Worm (Caenorhabditis elegans) whole organism, L1 larva: ENCODE measurements around the gene srw-84.
"Not testable (repeated sequence)": the region's sequence is repeated elsewhere in the genome, so short reads cannot be mapped to it uniquely, and the experiment has no call there.

Source experiments
- C34B4.2 ChIP-seq: sonication (generic microtip); optimal IDR thresholded peaks from 2 replicates; lab custom pipeline; 2017; ENCODE audit warnings: mild to moderate bottlenecking, missing genetic modification characterization, missing compliant biosample characterization
- Y116A8C.19 ChIP-seq: sonication (generic microtip); optimal IDR thresholded peaks from 2 replicates; lab custom pipeline; 2016; ENCODE audit warnings: missing compliant biosample characterization, missing genetic modification characterization, borderline replicate concordance
- aha-1 ChIP-seq: fragments of 150-350 bp; optimal IDR thresholded peaks from 2 replicates; lab custom pipeline; 2014; ENCODE audit warnings: missing biosample characterization, missing genetic modification characterization
- alr-1 ChIP-seq: fragments of 200-800 bp; sonication (Bioruptor generic); optimal IDR thresholded peaks from 2 replicates; lab custom pipeline; 2018; ENCODE audit warnings: borderline replicate concordance, mild to moderate bottlenecking, missing genetic modification characterization, missing compliant biosample characterization
- blmp-1 ChIP-seq: fragments of 150-350 bp; optimal IDR thresholded peaks from 2 replicates; lab custom pipeline; 2014; ENCODE audit warnings: missing biosample characterization, missing genetic modification characterization
- ceh-63 ChIP-seq: fragments of 200-800 bp; sonication (Bioruptor generic); optimal IDR thresholded peaks from 2 replicates; lab custom pipeline; 2018; ENCODE audit warnings: mild to moderate bottlenecking, missing genetic modification characterization, missing compliant biosample characterization
- ceh-8 ChIP-seq: fragments of 200-800 bp; sonication (Bioruptor generic); optimal IDR thresholded peaks from 2 replicates; lab custom pipeline; 2018; ENCODE audit warnings: mild to moderate bottlenecking, missing genetic modification characterization, moderate library complexity, missing compliant biosample characterization
- ceh-90 ChIP-seq: sonication (generic microtip); optimal IDR thresholded peaks from 2 replicates; lab custom pipeline; 2016; ENCODE audit warnings: missing genetic modification characterization, missing compliant biosample characterization
- ces-1 ChIP-seq: fragments of 150-350 bp; optimal IDR thresholded peaks from 2 replicates; lab custom pipeline; 2014; ENCODE audit warnings: missing biosample characterization, missing genetic modification reagents, missing genetic modification characterization
- dpl-1 ChIP-seq, 3 experiments: fragments of 150-350 bp in 2 of 3; sonication (generic microtip) in 1 of 3; optimal IDR thresholded peaks; 2 replicates each; lab custom pipeline; 2014 to 2017; ENCODE audit warnings: missing biosample characterization in 3 of 3, missing genetic modification characterization in 3 of 3, missing genetic modification reagents in 3 of 3
- efl-1 ChIP-seq, 4 experiments: fragments of 150-350 bp; optimal IDR thresholded peaks in 3 of 4; peaks in 1 of 4; 1 replicate in 1 of 4; 2 replicates in 3 of 4; lab custom pipeline; 2014; ENCODE audit warnings: missing biosample characterization in 2 of 4, missing genetic modification characterization in 2 of 4, missing genetic modification reagents in 2 of 4
- elt-2 ChIP-seq: sonication (generic microtip); optimal IDR thresholded peaks from 2 replicates; lab custom pipeline; 2016; ENCODE audit warnings: missing genetic modification characterization, mild to moderate bottlenecking, inconsistent platforms, missing compliant biosample characterization, missing genetic modification reagents
- ets-5 ChIP-seq: fragments of 200-800 bp; sonication (Bioruptor generic); IDR thresholded peaks from 2 replicates; pipeline ENCODE4 v1.3.6; 2022; ENCODE audit warnings: missing genetic modification characterization, missing compliant biosample characterization
- hpl-2 ChIP-seq: fragments of 150-350 bp; optimal IDR thresholded peaks from 2 replicates; lab custom pipeline; 2014; ENCODE audit warnings: missing biosample characterization, missing genetic modification reagents, missing genetic modification characterization
- jun-1 ChIP-seq: fragments of 150-350 bp; optimal IDR thresholded peaks from 2 replicates; lab custom pipeline; 2014; ENCODE audit warnings: missing biosample characterization, missing genetic modification reagents, missing genetic modification characterization
- lin-13 ChIP-seq: fragments of 150-350 bp; optimal IDR thresholded peaks from 2 replicates; lab custom pipeline; 2014; ENCODE audit warnings: missing biosample characterization, missing genetic modification reagents, missing genetic modification characterization
- lin-35 ChIP-seq, 2 experiments: fragments of 150-350 bp; optimal IDR thresholded peaks; 2 replicates each; lab custom pipeline; 2014; ENCODE audit warnings: missing biosample characterization in 2 of 2, missing genetic modification characterization in 2 of 2, missing genetic modification reagents in 2 of 2
- mab-9 ChIP-seq: fragments of 200-800 bp; sonication (Bioruptor generic); IDR thresholded peaks from 2 replicates; pipeline ENCODE4 v1.3.6; 2022; ENCODE audit warnings: missing genetic modification reagents, missing genetic modification characterization, missing compliant biosample characterization
- mef-2 ChIP-seq: fragments of 150-350 bp; optimal IDR thresholded peaks from 2 replicates; lab custom pipeline; 2014; ENCODE audit warnings: missing biosample characterization, missing genetic modification characterization
- nhr-19 ChIP-seq: fragments of 200-800 bp; sonication (Bioruptor generic); conservative IDR thresholded peaks from 2 replicates; pipeline ENCODE4 v1.3.6; 2022; ENCODE audit warnings: missing genetic modification characterization, missing compliant biosample characterization
- nhr-20 ChIP-seq: sonication (generic microtip); optimal IDR thresholded peaks from 2 replicates; lab custom pipeline; 2016; ENCODE audit warnings: mild to moderate bottlenecking, missing genetic modification characterization, missing compliant biosample characterization
- nhr-77 ChIP-seq: fragments of 150-350 bp; optimal IDR thresholded peaks from 2 replicates; lab custom pipeline; 2014; ENCODE audit warnings: missing biosample characterization, missing genetic modification characterization
- nhr-84 ChIP-seq: sonication (generic microtip); optimal IDR thresholded peaks from 2 replicates; lab custom pipeline; 2017; ENCODE audit warnings: missing biosample characterization, missing genetic modification characterization
- nhr-85 ChIP-seq: sonication (generic microtip); peaks from one replicate; lab custom pipeline; 2016; ENCODE audit warnings: missing genetic modification characterization, inconsistent platforms, missing compliant biosample characterization
- pag-3 ChIP-seq: sonication (generic microtip); optimal IDR thresholded peaks from 2 replicates; lab custom pipeline; 2017; ENCODE audit warnings: missing genetic modification characterization, mild to moderate bottlenecking, missing compliant biosample characterization, antibody characterized with exemption, borderline replicate concordance; ENCODE audit not compliant: insufficient read depth
- pax-3 ChIP-seq: fragments of 200-800 bp; sonication (Bioruptor generic); optimal IDR thresholded peaks from 2 replicates; lab custom pipeline; 2018; ENCODE audit warnings: mild to moderate bottlenecking, missing genetic modification characterization, moderate library complexity, missing compliant biosample characterization
- skn-1 ChIP-seq: fragments of 150-350 bp; optimal IDR thresholded peaks from 2 replicates; lab custom pipeline; 2014; ENCODE audit warnings: missing biosample characterization, missing genetic modification characterization
- snpc-4 ChIP-seq: fragments of 150-350 bp; optimal IDR thresholded peaks from 2 replicates; lab custom pipeline; 2014; ENCODE audit warnings: missing biosample characterization, missing genetic modification characterization
- sup-37 ChIP-seq: fragments of 200-800 bp; sonication (Bioruptor generic); optimal IDR thresholded peaks from 2 replicates; lab custom pipeline; 2018; ENCODE audit warnings: mild to moderate bottlenecking, missing genetic modification characterization, missing compliant biosample characterization
- unc-130 ChIP-seq: fragments of 150-350 bp; optimal IDR thresholded peaks from 2 replicates; lab custom pipeline; 2017; ENCODE audit warnings: missing biosample characterization, missing genetic modification characterization, inconsistent platforms
- xbp-1 ChIP-seq: sonication (generic microtip); optimal IDR thresholded peaks from 2 replicates; lab custom pipeline; 2016; ENCODE audit warnings: missing genetic modification characterization, missing compliant biosample characterization
- zag-1 ChIP-seq: fragments of 150-350 bp; optimal IDR thresholded peaks from 2 replicates; lab custom pipeline; 2014; ENCODE audit warnings: missing biosample characterization, missing genetic modification characterization
- zip-4 ChIP-seq: fragments of 200-800 bp; sonication (Bioruptor generic); optimal IDR thresholded peaks from 2 replicates; lab custom pipeline; 2018; ENCODE audit warnings: mild to moderate bottlenecking, missing genetic modification characterization, moderate library complexity, missing compliant biosample characterization
- ztf-4 ChIP-seq: fragments of 150-350 bp; optimal IDR thresholded peaks from 2 replicates; lab custom pipeline; 2014; ENCODE audit warnings: missing biosample characterization, missing genetic modification characterization

srw-84 gene

DNA sequence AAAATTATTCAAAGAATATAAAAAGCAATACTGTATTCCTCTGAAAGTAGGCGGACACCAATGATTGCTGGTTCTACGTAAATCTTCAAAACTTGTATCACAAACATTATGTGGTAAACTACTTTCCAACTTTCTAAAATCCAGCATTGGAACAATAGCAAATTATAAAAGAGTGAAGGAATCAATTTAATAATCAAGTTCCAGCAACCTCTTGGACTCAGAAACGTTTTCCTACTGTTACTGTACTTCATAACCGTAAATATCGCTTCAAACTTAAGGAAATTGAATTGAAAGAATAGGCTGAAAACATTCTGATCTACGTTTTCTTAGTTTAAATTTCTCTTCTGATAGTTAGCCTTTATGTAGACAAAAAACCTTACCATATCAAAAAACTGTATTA lies 22.6 kb downstream of the srw-84 start:
- no peak for TF ChIP-seq efl-1 (optimal IDR thresholded peaks at IDR 0.05; lab: Kevin White, UChicago)
- TF ChIP-seq efl-1 (GFP tag; optimal IDR thresholded peaks at IDR 0.05 in 1 of 2; lab: Kevin White, UChicago) = peak in 1 of 2 experiments; percentile 68
- TF ChIP-seq xbp-1 (tag; lab: Kevin White, UChicago) = no peak
- TF ChIP-seq nhr-19 (GFP tag; lab: Robert Waterston, UW) = no peak
- no peak for TF ChIP-seq aha-1
- no peak for TF ChIP-seq mab-9 (GFP tag; lab: Robert Waterston, UW)

DNA sequence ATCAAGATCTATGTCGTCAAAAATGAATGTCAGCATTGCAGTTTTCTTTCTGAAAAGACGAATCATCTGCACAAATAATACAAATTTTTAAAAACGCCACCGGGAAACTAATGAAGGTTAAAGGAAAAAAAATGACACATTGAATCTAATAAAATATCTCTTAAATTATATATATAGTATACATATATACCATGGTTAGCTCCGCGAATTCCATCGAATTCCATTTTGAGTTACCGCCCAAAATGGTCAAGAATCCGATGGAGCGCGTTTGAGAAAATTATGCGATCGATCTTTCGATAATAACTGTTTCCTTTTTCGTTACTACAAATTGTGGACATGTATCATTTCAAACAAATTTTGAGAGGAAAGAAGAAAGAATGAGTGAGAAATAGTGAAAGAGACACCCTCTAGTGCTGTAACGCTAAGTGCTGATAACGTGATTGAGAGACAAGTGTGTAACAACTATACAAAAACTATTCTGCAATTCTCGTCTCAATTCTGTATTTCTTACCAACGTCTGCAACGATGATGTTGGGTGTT lies 24.3 kb downstream of the srw-84 start, which contains the start of the genes C25F9.6 and C25F9.10:
TSS of gene C25F9.6 (minus strand) at position 51 of the 540 bp plus-strand sequence.
TSS of gene C25F9.10 (plus strand) at position 454 of the 540 bp plus-strand sequence.
- TF ChIP-seq mef-2 (tag; lab: Kevin White, UChicago) = no peak
- no peak for TF ChIP-seq lin-13
- TF ChIP-seq lin-35 (GFP tag; optimal IDR thresholded peaks at IDR 0.05; lab: Kevin White, UChicago) = peak in 1 of 2 experiments; percentile 72
- TF ChIP-seq dpl-1 (GFP tag; optimal IDR thresholded peaks at IDR 0.05; lab: Kevin White, UChicago) = peak in 1 of 3 experiments; percentile 35
- TF ChIP-seq efl-1 (optimal IDR thresholded peaks at IDR 0.05; lab: Kevin White, UChicago) = no peak
- TF ChIP-seq efl-1 (GFP tag; optimal IDR thresholded peaks at IDR 0.05 in 1 of 2; lab: Kevin White, UChicago) = peak in 1 of 2 experiments; percentile 97
- TF ChIP-seq elt-2 (tag; lab: Kevin White, UChicago) = peak; percentile 15
- TF ChIP-seq sup-37 = no peak
- TF ChIP-seq ceh-90 (tag; lab: Kevin White, UChicago) = no peak
- no peak for TF ChIP-seq ceh-63 (GFP tag; lab: Kevin White, UChicago)
- TF ChIP-seq unc-130 (tag; lab: Kevin White, UChicago) = no peak

DNA sequence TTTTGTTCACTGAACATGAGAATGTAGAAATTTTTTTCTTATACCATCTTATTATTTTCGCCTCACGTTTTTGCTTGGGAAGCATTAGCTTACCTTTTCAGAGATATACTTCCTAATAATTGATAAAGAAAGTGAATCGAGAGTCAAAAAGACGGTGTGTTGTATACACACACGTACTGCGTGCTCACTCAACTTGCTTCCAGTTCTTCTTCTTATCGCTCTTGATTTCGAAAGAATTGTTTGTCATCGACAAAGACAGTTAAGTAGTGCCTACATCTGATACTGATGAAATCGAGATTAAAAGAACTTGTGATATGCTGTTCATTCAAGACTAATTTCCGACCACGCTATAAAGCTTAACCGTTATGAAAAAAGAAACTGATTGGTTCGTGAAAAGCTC lies 29.6 kb downstream of the srw-84 start, which contains the start of gene C25F9.5:
TSS of gene C25F9.5 (minus strand) at position 195 of the 400 bp plus-strand sequence.
- peak; percentile 69 for TF ChIP-seq elt-2 (tag; lab: Kevin White, UChicago)
- peak in 1 of 2 experiments; percentile 26 for TF ChIP-seq lin-35 (GFP tag; optimal IDR thresholded peaks at IDR 0.05; lab: Kevin White, UChicago)
- no peak for TF ChIP-seq pag-3 (tag; lab: Kevin White, UChicago)

DNA sequence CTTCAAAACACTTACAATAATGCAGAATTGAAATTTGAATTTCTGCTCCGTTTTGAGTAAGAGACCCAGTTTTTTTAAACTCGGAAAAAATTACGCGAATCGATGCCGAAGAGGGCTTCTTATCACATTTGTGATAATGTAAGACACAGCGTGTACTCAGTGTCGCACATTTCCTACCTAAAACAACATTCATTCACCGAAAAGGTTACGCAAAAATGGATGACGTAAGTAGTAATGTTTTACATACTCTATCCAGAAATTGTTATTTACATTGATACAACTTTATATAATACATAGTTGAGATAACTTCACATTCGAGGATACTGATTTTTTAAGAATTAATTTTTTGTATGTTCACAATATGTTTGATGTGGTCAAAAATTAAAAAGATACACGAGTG lies 35.4 kb downstream of the srw-84 start, which contains the start of the genes C25F9.4 and C25F9.9:
TSS of gene C25F9.4 (minus strand) at position 101 of the 400 bp plus-strand sequence.
TSS of gene C25F9.9 (plus strand) at position 137 of the 400 bp plus-strand sequence.
- TF ChIP-seq jun-1 (tag; lab: Kevin White, UChicago) (no peak), nhr-85 (tag; lab: Kevin White, UChicago) (peak; percentile 33)

DNA sequence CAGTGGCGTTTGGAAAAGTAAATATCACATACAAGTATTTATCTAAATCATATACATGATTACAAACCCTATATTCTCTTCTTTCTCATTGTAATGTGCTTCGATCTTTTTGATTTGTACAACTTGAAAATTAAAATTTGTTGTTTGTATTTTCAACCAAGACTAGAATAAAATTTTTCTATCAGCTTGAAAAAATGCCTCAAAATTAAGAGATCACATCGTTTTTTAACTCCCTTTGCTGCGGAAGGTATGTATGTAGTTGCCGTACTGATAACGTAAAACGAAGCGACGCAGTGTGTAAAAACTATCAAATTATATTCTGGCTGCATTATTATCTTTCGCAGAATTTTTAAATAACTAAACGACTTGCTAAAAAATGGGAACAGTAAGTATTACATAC lies 36.8 kb downstream of the srw-84 start, which contains the start of gene C25F9.15:
TSS of gene C25F9.15 (plus strand) at position 301 of the 400 bp plus-strand sequence.
- TF ChIP-seq elt-2 (tag; lab: Kevin White, UChicago) (peak; percentile 27), unc-130 (tag; lab: Kevin White, UChicago) (no peak)

DNA sequence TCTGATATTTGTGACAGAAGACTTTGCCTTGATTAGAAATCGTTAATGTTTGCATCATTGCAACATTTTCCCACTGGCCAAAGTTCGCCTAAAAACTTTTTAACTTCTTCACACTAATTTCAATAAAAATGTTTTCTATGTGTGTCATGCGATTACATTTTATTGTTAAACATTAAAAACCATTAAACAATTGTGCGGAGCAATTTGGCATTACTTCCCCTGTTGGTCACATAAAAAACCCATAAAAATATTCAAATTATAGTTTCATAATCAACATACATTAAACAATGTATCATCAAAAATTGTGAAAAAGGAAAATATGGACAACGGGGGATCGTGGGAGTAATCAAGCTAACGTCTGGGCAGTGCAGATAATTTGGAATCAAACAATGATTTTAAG lies 38.2 kb downstream of the srw-84 start:
- not testable (repeated sequence) for TF ChIP-seq efl-1 (optimal IDR thresholded peaks at IDR 0.05; lab: Kevin White, UChicago)
- peak in 1 of 2 experiments; percentile 44 for TF ChIP-seq efl-1 (GFP tag; optimal IDR thresholded peaks at IDR 0.05 in 1 of 2; lab: Kevin White, UChicago)
- peak; percentile 48 for TF ChIP-seq elt-2 (tag; lab: Kevin White, UChicago)

DNA sequence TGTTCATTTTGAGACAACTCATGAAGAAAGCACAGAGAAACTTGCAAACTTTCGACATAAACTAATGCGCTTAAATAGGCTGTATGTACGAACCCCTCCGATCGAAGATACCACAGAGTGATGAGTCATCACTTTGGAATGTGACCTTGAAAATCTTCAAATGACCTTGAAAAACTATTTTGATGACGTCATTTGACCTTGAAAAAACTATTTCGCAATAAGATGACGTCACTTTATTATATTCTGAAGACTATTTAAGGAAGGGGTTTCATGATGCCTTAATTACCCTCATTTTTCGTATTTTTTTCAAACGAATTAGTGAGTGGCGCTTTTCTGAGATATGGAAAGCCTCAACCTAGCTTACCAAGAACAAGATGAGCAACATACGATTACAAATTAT lies 40.1 kb downstream of the srw-84 start, which contains the start of gene C25F9.2:
TSS of gene C25F9.2 (plus strand) at position 341 of the 400 bp plus-strand sequence.
- TF ChIP-seq zag-1 (tag; lab: Kevin White, UChicago) = no peak
- peak; percentile 13 for TF ChIP-seq zip-4 (GFP tag; lab: Kevin White, UChicago)

DNA sequence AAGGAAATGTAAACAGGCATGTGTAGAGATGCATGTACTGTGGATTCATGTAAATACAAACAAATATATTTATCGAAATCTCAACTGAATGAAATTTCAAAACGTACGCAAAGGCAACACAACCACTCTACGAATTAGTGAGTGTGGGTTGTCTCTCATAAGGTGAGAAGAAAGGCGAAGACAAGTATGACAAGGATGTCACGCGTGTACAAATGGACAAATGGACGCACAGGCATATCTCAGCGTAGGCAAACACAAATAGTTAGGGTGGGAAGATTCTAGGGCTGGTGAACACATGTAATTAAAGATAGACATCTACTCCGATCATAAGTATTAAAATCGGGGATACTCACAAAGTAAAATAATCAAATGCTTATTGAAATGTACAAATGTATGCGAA lies 47.0 kb downstream of the srw-84 start:
- TF ChIP-seq ztf-4 (no peak), pax-3 (tag; lab: Kevin White, UChicago) (no peak), nhr-77 (tag; lab: Kevin White, UChicago) (no peak), jun-1 (tag; lab: Kevin White, UChicago) (no peak), aha-1 (no peak), hpl-2 (GFP tag; lab: Kevin White, UChicago) (no peak), snpc-4 (tag; lab: Kevin White, UChicago) (no peak), nhr-84 (tag; lab: Kevin White, UChicago) (no peak), Y116A8C.19 (tag; lab: Kevin White, UChicago) (no peak), skn-1 (no peak), mab-9 (GFP tag; lab: Robert Waterston, UW) (no peak), alr-1 (tag; lab: Kevin White, UChicago) (no peak), C34B4.2 (tag; lab: Kevin White, UChicago) (no peak), zag-1 (tag; lab: Kevin White, UChicago) (no peak), ces-1 (no peak), nhr-20 (tag; lab: Kevin White, UChicago) (peak; percentile 60), blmp-1 (peak; percentile 20), ceh-8 (GFP tag; lab: Kevin White, UChicago) (no peak), ets-5 (GFP tag; lab: Robert Waterston, UW) (no peak)
